Fruit fly (Drosophila melanogaster): Measurements from ENCODE around the gene Galt.

Gene Galt

dm6 chr2L:6649085-6649754 is 18.6 kb downstream of the Galt start, which contains the start of the genes CG31635 and Tango1 (continued):
- TF ChIP-seq CG7372 (GFP tag; IDR thresholded peaks at IDR 0.05) (0 out of 2 replicates have a peak, but pooled peaks have one; percentile 14), ab (GFP tag; optimal IDR thresholded peaks at IDR 0.05) (no peak), Pdp1 (GFP tag; optimal IDR thresholded peaks at IDR 0.05) (peak; percentile 35 to 37), trh (GFP tag; optimal IDR thresholded peaks at IDR 0.05) (no peak), Opbp (GFP tag; IDR thresholded peaks at IDR 0.05; ENCODE audit: partially characterized antibody) (0 out of 3 replicates have a peak, but pooled peaks have one; percentile 33), CG34376 (GFP tag; optimal IDR thresholded peaks at IDR 0.05) (peak; percentile 4), E2f1 (GFP tag; IDR thresholded peaks at IDR 0.05) (peak; percentile 19; the same call in 1 of the 2 replicates), Abd-B (GFP tag; optimal IDR thresholded peaks at IDR 0.05) (peak; percentile 75), HLH54F (GFP tag; optimal IDR thresholded peaks at IDR 0.05) (peak; percentile 36), Hr3 (GFP tag; optimal IDR thresholded peaks at IDR 0.05) (peak; percentile 25), stc (GFP tag; IDR thresholded peaks at IDR 0.05) (no peak), nmo (GFP tag; optimal IDR thresholded peaks at IDR 0.05) (peak; percentile 76), Dip3 (GFP tag; optimal IDR thresholded peaks at IDR 0.05) (peak; percentile 12), CG13287 (GFP tag; IDR thresholded peaks at IDR 0.05; ENCODE audit: partially characterized antibody) (peak; percentile 24; the same call in 1 of the 2 replicates), CG11093 (GFP tag; IDR thresholded peaks at IDR 0.05) (0 out of 3 replicates have a peak, but pooled peaks have one; percentile 37), Atf6 (GFP tag; IDR thresholded peaks at IDR 0.05) (0 out of 2 replicates have a peak, but pooled peaks have one; percentile 25), Adf1 (GFP tag; IDR thresholded peaks at IDR 0.05) (peak; percentile 34; the same call in 1 of the 2 replicates), luna (GFP tag; optimal IDR thresholded peaks at IDR 0.05) (no peak), Spps (tag; optimal IDR thresholded peaks at IDR 0.05) (no peak), CG13775 (GFP tag; optimal IDR thresholded peaks at IDR 0.05) (peak; percentile 10), sd (tag; optimal IDR thresholded peaks at IDR 0.05) (peak; percentile 89), nom (GFP tag; optimal IDR thresholded peaks at IDR 0.05) (no peak), CG10209 (GFP tag; optimal IDR thresholded peaks at IDR 0.05) (peak; percentile 7), ssp (GFP tag; IDR thresholded peaks at IDR 0.05) (peak; percentile 95), crc (GFP tag; optimal IDR thresholded peaks at IDR 0.05) (peak; percentile 10), lbe (GFP tag; optimal IDR thresholded peaks at IDR 0.05) (no peak), CG2116 (GFP tag; optimal IDR thresholded peaks at IDR 0.05) (peak; percentile 63), CG8089 (GFP tag; optimal IDR thresholded peaks at IDR 0.05) (no peak), CG34422 (GFP tag; IDR thresholded peaks at IDR 0.05) (peak; percentile 46; the same call in 1 of the 3 replicates), Hsf (GFP tag; optimal IDR thresholded peaks at IDR 0.05) (peak; percentile 17), phol (tag; optimal IDR thresholded peaks at IDR 0.05) (peak; percentile 61), Aef1 (GFP tag; IDR thresholded peaks at IDR 0.05) (peak; percentile 26; the same call in 1 of the 3 replicates), CG2875 (GFP tag; optimal IDR thresholded peaks at IDR 0.05) (no peak), row (GFP tag; IDR thresholded peaks at IDR 0.05) (peak; percentile 77), lilli (GFP tag; optimal IDR thresholded peaks at IDR 0.05) (peak; percentile 14), MBD-R2 (GFP tag; IDR thresholded peaks at IDR 0.05) (peak; percentile 66), CG12659 (GFP tag; optimal IDR thresholded peaks at IDR 0.05) (peak; percentile 71), Ets65A (GFP tag) (peak; percentile 80), Dbx (GFP tag; IDR thresholded peaks at IDR 0.05) (0 out of 3 replicates have a peak, but pooled peaks have one; percentile 52), CG10543 (GFP tag; optimal IDR thresholded peaks at IDR 0.05) (peak; percentile 31), CG12299 (tag; optimal IDR thresholded peaks at IDR 0.05) (peak; percentile 35), tgo (GFP tag; IDR thresholded peaks at IDR 0.05) (0 out of 3 replicates have a peak, but pooled peaks have one; percentile 15), mam (GFP tag; optimal IDR thresholded peaks at IDR 0.05) (peak; percentile 29), Fer1 (GFP tag; optimal IDR thresholded peaks at IDR 0.05) (peak; percentile 34), prd (optimal IDR thresholded peaks at IDR 0.05) (no peak), prd (GFP tag; IDR thresholded peaks at IDR 0.05) (peak; percentile 62; the same call in 1 of the 3 replicates), CG3847 (GFP tag; IDR thresholded peaks at IDR 0.05) (peak; percentile 32; the same call in 1 of the 2 replicates), BEAF-32 (GFP tag; optimal IDR thresholded peaks at IDR 0.05) (peak; percentile 50), wdn (GFP tag; IDR thresholded peaks at IDR 0.05) (no peak)

Measured in whole organism, embryonic.